1 fruit fly cellular context compared by ENCODE assay signal in genomic region chrX:15733995-15734394, dm6.
TF ChIP-seq lines count a peak whose summit lies in the region.

CG12379 (minus strand) TSS chrX:15733996.
MagR (plus strand) TSS chrX:15734270.

TF ChIP-seq in whole organism, embryonic, 481 proteins besides CTCF, POLR2A, EP300 and RAD21 (continued from another document and continues in another):
- peak; percentile 42 for TF ChIP-seq CG4617 (GFP tag; optimal IDR thresholded peaks at IDR 0.05; lab: Kevin White, UChicago; ENCODE audit: borderline replicate concordance)
- TF ChIP-seq ewg (GFP tag; optimal IDR thresholded peaks at IDR 0.05; lab: Kevin White, UChicago): no peak
- no peak for TF ChIP-seq CG11456 (GFP tag; IDR thresholded peaks at IDR 0.05; lab: Robert Waterston, UW)
- no peak for TF ChIP-seq dmrt99B (tag; optimal IDR thresholded peaks at IDR 0.05; lab: Kevin White, UChicago)
- no peak for TF ChIP-seq Tbp (GFP tag; optimal IDR thresholded peaks at IDR 0.05; lab: Kevin White, UChicago)
- peak; percentile 30 for TF ChIP-seq PHDP (tag; optimal IDR thresholded peaks at IDR 0.05; lab: Kevin White, UChicago)
- no peak for TF ChIP-seq pros (GFP tag; optimal IDR thresholded peaks at IDR 0.05; lab: Kevin White, UChicago)
- peak; percentile 48 for TF ChIP-seq CHES-1-like (GFP tag; optimal IDR thresholded peaks at IDR 0.05; lab: Kevin White, UChicago)
- TF ChIP-seq Blimp-1 (GFP tag; optimal IDR thresholded peaks at IDR 0.05; lab: Kevin White, UChicago): no peak
- peak; percentile 46; the same call in 1 of the 2 replicates for TF ChIP-seq CG32532 (GFP tag; IDR thresholded peaks at IDR 0.05; lab: Robert Waterston, UW)
- TF ChIP-seq CG4328 (GFP tag; optimal IDR thresholded peaks at IDR 0.05; lab: Kevin White, UChicago): no peak
- peak; percentile 98 for TF ChIP-seq Neu2 (GFP tag; optimal IDR thresholded peaks at IDR 0.05; lab: Kevin White, UChicago; ENCODE audit: borderline replicate concordance)
- peak; percentile 28 for TF ChIP-seq Max (GFP tag; optimal IDR thresholded peaks at IDR 0.05; lab: Kevin White, UChicago)
- TF ChIP-seq mirr (GFP tag; optimal IDR thresholded peaks at IDR 0.05; lab: Kevin White, UChicago): peak; percentile 24
- TF ChIP-seq E2f1 (GFP tag; IDR thresholded peaks at IDR 0.05; lab: Robert Waterston, UW): peak; percentile 32; the same call in 1 of the 2 replicates
- TF ChIP-seq CG13894 (tag; optimal IDR thresholded peaks at IDR 0.05; lab: Kevin White, UChicago): no peak
- peak; percentile 61; the same call in 1 of the 2 replicates for TF ChIP-seq Bgb (GFP tag; IDR thresholded peaks at IDR 0.05; lab: Robert Waterston, UW; ENCODE audit: partially characterized antibody)
- no peak for TF ChIP-seq ken (GFP tag; IDR thresholded peaks at IDR 0.05; lab: Robert Waterston, UW)
- TF ChIP-seq MBD-R2 (GFP tag; IDR thresholded peaks at IDR 0.05; lab: Robert Waterston, UW): peak; percentile 48; the same call in 1 of the 2 replicates
- no peak for TF ChIP-seq cas (GFP tag; IDR thresholded peaks at IDR 0.05; lab: Robert Waterston, UW)
- peak; percentile 73 for TF ChIP-seq B-H2 (GFP tag; optimal IDR thresholded peaks at IDR 0.05; lab: Kevin White, UChicago)
- TF ChIP-seq slou (GFP tag; optimal IDR thresholded peaks at IDR 0.05; lab: Kevin White, UChicago): peak; percentile 35
- TF ChIP-seq so (GFP tag; IDR thresholded peaks at IDR 0.05; lab: Robert Waterston, UW): no peak
- peak; percentile 91 for TF ChIP-seq BEAF-32 (GFP tag; optimal IDR thresholded peaks at IDR 0.05; lab: Kevin White, UChicago)
- no peak for TF ChIP-seq bigmax (GFP tag; optimal IDR thresholded peaks at IDR 0.05; lab: Kevin White, UChicago)
- no peak for TF ChIP-seq Awh (GFP tag; IDR thresholded peaks at IDR 0.05; lab: Robert Waterston, UW)
- no peak for TF ChIP-seq CG10654 (GFP tag; optimal IDR thresholded peaks at IDR 0.05; lab: Kevin White, UChicago)
- TF ChIP-seq CG4730 (GFP tag; IDR thresholded peaks at IDR 0.05; lab: Robert Waterston, UW): no peak
- no peak for TF ChIP-seq nau (GFP tag; optimal IDR thresholded peaks at IDR 0.05; lab: Kevin White, UChicago)
- TF ChIP-seq ems (GFP tag; optimal IDR thresholded peaks at IDR 0.05; lab: Kevin White, UChicago): peak; percentile 39
- TF ChIP-seq CG2202 (tag; optimal IDR thresholded peaks at IDR 0.05; lab: Kevin White, UChicago): no peak
- no peak for TF ChIP-seq Stat92E (GFP tag; optimal IDR thresholded peaks at IDR 0.05; lab: Kevin White, UChicago)
- TF ChIP-seq chif (GFP tag; optimal IDR thresholded peaks at IDR 0.05; lab: Kevin White, UChicago): peak; percentile 8 to 29
- no peak for TF ChIP-seq Oli (tag; optimal IDR thresholded peaks at IDR 0.05; lab: Kevin White, UChicago)
- no peak for TF ChIP-seq Hr78 (GFP tag; optimal IDR thresholded peaks at IDR 0.05; lab: Kevin White, UChicago)
- peak; percentile 48 for TF ChIP-seq CG8924 (tag; optimal IDR thresholded peaks at IDR 0.05; lab: Kevin White, UChicago)
- peak; percentile 19 for TF ChIP-seq CG7987 (GFP tag; optimal IDR thresholded peaks at IDR 0.05; lab: Kevin White, UChicago)
- no peak for TF ChIP-seq CG32767 (GFP tag; IDR thresholded peaks at IDR 0.05; lab: Robert Waterston, UW)
- TF ChIP-seq CG12071 (GFP tag; optimal IDR thresholded peaks at IDR 0.05; lab: Kevin White, UChicago): no peak
- TF ChIP-seq CG3995 (GFP tag; optimal IDR thresholded peaks at IDR 0.05; lab: Kevin White, UChicago): peak; percentile 100
- TF ChIP-seq trem (tag; optimal IDR thresholded peaks at IDR 0.05; lab: Kevin White, UChicago): peak; percentile 54
- peak; percentile 31 for TF ChIP-seq az2 (GFP tag; optimal IDR thresholded peaks at IDR 0.05; lab: Kevin White, UChicago)
- TF ChIP-seq mld (GFP tag; IDR thresholded peaks at IDR 0.05; lab: Robert Waterston, UW; ENCODE audit: partially characterized antibody): peak; percentile 51; the same call in 1 of the 3 replicates
- TF ChIP-seq Nf-YC (tag; optimal IDR thresholded peaks at IDR 0.05; lab: Kevin White, UChicago): peak; percentile 72
- TF ChIP-seq CG3281 (GFP tag; optimal IDR thresholded peaks at IDR 0.05; lab: Kevin White, UChicago): no peak
- TF ChIP-seq nom (GFP tag; optimal IDR thresholded peaks at IDR 0.05; lab: Kevin White, UChicago): peak; percentile 28
- TF ChIP-seq CG4854 (GFP tag; optimal IDR thresholded peaks at IDR 0.05; lab: Kevin White, UChicago): no peak
- TF ChIP-seq CG16813 (GFP tag; IDR thresholded peaks at IDR 0.05; lab: Robert Waterston, UW; ENCODE audit: partially characterized antibody): peak; percentile 87
- TF ChIP-seq trh (GFP tag; optimal IDR thresholded peaks at IDR 0.05; lab: Kevin White, UChicago): no peak
- TF ChIP-seq chn (GFP tag; optimal IDR thresholded peaks at IDR 0.05; lab: Kevin White, UChicago): peak; percentile 56
- TF ChIP-seq zen (tag; optimal IDR thresholded peaks at IDR 0.05; lab: Kevin White, UChicago): peak; percentile 50
- TF ChIP-seq gce (GFP tag; IDR thresholded peaks at IDR 0.05; lab: Robert Waterston, UW): no peak
- no peak for TF ChIP-seq her (GFP tag; optimal IDR thresholded peaks at IDR 0.05; lab: Kevin White, UChicago)
- peak; percentile 75 for TF ChIP-seq CG30020 (tag; optimal IDR thresholded peaks at IDR 0.05; lab: Kevin White, UChicago)
- TF ChIP-seq CG7556 (GFP tag; optimal IDR thresholded peaks at IDR 0.05; lab: Kevin White, UChicago): no peak
- peak; percentile 91 for TF ChIP-seq Med (GFP tag; lab: Kevin White, UChicago)
- no peak for TF ChIP-seq tup (GFP tag; optimal IDR thresholded peaks at IDR 0.05; lab: Kevin White, UChicago)
- TF ChIP-seq luna (GFP tag; optimal IDR thresholded peaks at IDR 0.05; lab: Kevin White, UChicago): no peak
- TF ChIP-seq chm (GFP tag; IDR thresholded peaks at IDR 0.05; lab: Robert Waterston, UW): no peak
- no peak for TF ChIP-seq CG2875 (GFP tag; optimal IDR thresholded peaks at IDR 0.05; lab: Kevin White, UChicago)
- TF ChIP-seq emc (GFP tag; optimal IDR thresholded peaks at IDR 0.05; lab: Kevin White, UChicago): peak; percentile 9
- no peak for TF ChIP-seq wdn (GFP tag; IDR thresholded peaks at IDR 0.05; lab: Robert Waterston, UW)
- TF ChIP-seq CG13287 (GFP tag; IDR thresholded peaks at IDR 0.05; lab: Robert Waterston, UW; ENCODE audit: partially characterized antibody): peak; percentile 78
- peak; percentile 9 for TF ChIP-seq CG12744 (GFP tag; optimal IDR thresholded peaks at IDR 0.05; lab: Kevin White, UChicago)
- peak; percentile 62 for TF ChIP-seq ind (GFP tag; optimal IDR thresholded peaks at IDR 0.05; lab: Kevin White, UChicago)
- TF ChIP-seq Hr51 (GFP tag; optimal IDR thresholded peaks at IDR 0.05; lab: Kevin White, UChicago): peak in 1 of 2 experiments; percentile 57
- peak; percentile 79 for TF ChIP-seq CG2120 (GFP tag; optimal IDR thresholded peaks at IDR 0.05; lab: Kevin White, UChicago)
- TF ChIP-seq unc-4 (GFP tag; IDR thresholded peaks at IDR 0.05; lab: Robert Waterston, UW; ENCODE audit: partially characterized antibody): peak; percentile 78
- TF ChIP-seq CG9727 (GFP tag; optimal IDR thresholded peaks at IDR 0.05; lab: Kevin White, UChicago): peak; percentile 64
- TF ChIP-seq crc (GFP tag; optimal IDR thresholded peaks at IDR 0.05; lab: Kevin White, UChicago): peak; percentile 35
- no peak for TF ChIP-seq cwo (GFP tag; optimal IDR thresholded peaks at IDR 0.05; lab: Kevin White, UChicago)
- peak; percentile 30; the same call in 1 of the 2 replicates for TF ChIP-seq Taf1 (GFP tag; IDR thresholded peaks at IDR 0.05; lab: Robert Waterston, UW)
- no peak for TF ChIP-seq CG9797 (GFP tag; optimal IDR thresholded peaks at IDR 0.05; lab: Kevin White, UChicago)
- no peak for TF ChIP-seq ac (GFP tag; optimal IDR thresholded peaks at IDR 0.05; lab: Kevin White, UChicago)
- TF ChIP-seq lmd (GFP tag; IDR thresholded peaks at IDR 0.05; lab: Robert Waterston, UW): peak; percentile 62
- TF ChIP-seq HHEX (GFP tag; optimal IDR thresholded peaks at IDR 0.05; lab: Kevin White, UChicago): no peak
- TF ChIP-seq Myb (GFP tag; optimal IDR thresholded peaks at IDR 0.05; lab: Kevin White, UChicago): peak; percentile 75
- no peak for TF ChIP-seq wor (GFP tag; IDR thresholded peaks at IDR 0.05; lab: Robert Waterston, UW)
- no peak for TF ChIP-seq ci (GFP tag; IDR thresholded peaks at IDR 0.05; lab: Robert Waterston, UW)
- peak; percentile 85 for TF ChIP-seq Sry-δ (GFP tag; optimal IDR thresholded peaks at IDR 0.05; lab: Kevin White, UChicago)
- TF ChIP-seq Dref (GFP tag; IDR thresholded peaks at IDR 0.05; lab: Robert Waterston, UW): peak; percentile 69
- no peak for TF ChIP-seq sens-2 (GFP tag; IDR thresholded peaks at IDR 0.05; lab: Robert Waterston, UW)
- TF ChIP-seq cad (GFP tag; optimal IDR thresholded peaks at IDR 0.05; lab: Kevin White, UChicago): no peak
- TF ChIP-seq CG33557 (GFP tag; optimal IDR thresholded peaks at IDR 0.05; lab: Kevin White, UChicago): peak; percentile 64
- peak; percentile 37; the same call in 1 of the 3 replicates for TF ChIP-seq zen2 (GFP tag; IDR thresholded peaks at IDR 0.05; lab: Robert Waterston, UW; ENCODE audit: partially characterized antibody)
- peak; percentile 22 for TF ChIP-seq Usf (GFP tag; optimal IDR thresholded peaks at IDR 0.05; lab: Kevin White, UChicago)
- TF ChIP-seq Hr39 (optimal IDR thresholded peaks at IDR 0.05; lab: Kevin White, UChicago): no peak
- no peak for TF ChIP-seq usp (GFP tag; optimal IDR thresholded peaks at IDR 0.05; lab: Kevin White, UChicago)
- no peak for TF ChIP-seq CG8089 (GFP tag; optimal IDR thresholded peaks at IDR 0.05; lab: Kevin White, UChicago)
- peak; percentile 6 for TF ChIP-seq kah (GFP tag; optimal IDR thresholded peaks at IDR 0.05; lab: Kevin White, UChicago)
- TF ChIP-seq pb (GFP tag; optimal IDR thresholded peaks at IDR 0.05; lab: Kevin White, UChicago): no peak
- no peak for TF ChIP-seq CG3838 (GFP tag; optimal IDR thresholded peaks at IDR 0.05; lab: Kevin White, UChicago)
- no peak for TF ChIP-seq tna (GFP tag; IDR thresholded peaks at IDR 0.05; lab: Robert Waterston, UW; ENCODE audit: partially characterized antibody)
- no peak for TF ChIP-seq Hand (GFP tag; optimal IDR thresholded peaks at IDR 0.05; lab: Kevin White, UChicago)
- TF ChIP-seq CG1024 (GFP tag; IDR thresholded peaks at IDR 0.05; lab: Robert Waterston, UW): no peak
- TF ChIP-seq dpn (GFP tag; optimal IDR thresholded peaks at IDR 0.05; lab: Kevin White, UChicago): peak; percentile 53 to 71
- TF ChIP-seq ato (GFP tag; IDR thresholded peaks at IDR 0.05; lab: Robert Waterston, UW; ENCODE audit: partially characterized antibody): 0 out of 2 replicates have a peak, but pooled peaks have one; percentile 31
- TF ChIP-seq Dbx (GFP tag; IDR thresholded peaks at IDR 0.05; lab: Robert Waterston, UW): peak; percentile 61
- TF ChIP-seq CG30431 (GFP tag; optimal IDR thresholded peaks at IDR 0.05; lab: Kevin White, UChicago): no peak
- TF ChIP-seq CG9437 (GFP tag; optimal IDR thresholded peaks at IDR 0.05; lab: Kevin White, UChicago): peak; percentile 16
- no peak for TF ChIP-seq gcm (GFP tag; optimal IDR thresholded peaks at IDR 0.05; lab: Kevin White, UChicago)
- TF ChIP-seq CG12659 (GFP tag; optimal IDR thresholded peaks at IDR 0.05; lab: Kevin White, UChicago): peak; percentile 71
- TF ChIP-seq CG7745 (tag; optimal IDR thresholded peaks at IDR 0.05; lab: Kevin White, UChicago): no peak
- TF ChIP-seq bbx (GFP tag; IDR thresholded peaks at IDR 0.05; lab: Robert Waterston, UW; ENCODE audit: partially characterized antibody): peak; percentile 60
- TF ChIP-seq CkIIα-i1 (GFP tag; IDR thresholded peaks at IDR 0.05; lab: Robert Waterston, UW): no peak
- peak; percentile 62 for TF ChIP-seq slbo (GFP tag; IDR thresholded peaks at IDR 0.05; lab: Robert Waterston, UW)
- peak; percentile 17 for TF ChIP-seq D19A (tag; optimal IDR thresholded peaks at IDR 0.05; lab: Kevin White, UChicago)
- TF ChIP-seq fd64A (GFP tag; optimal IDR thresholded peaks at IDR 0.05; lab: Kevin White, UChicago): no peak
- TF ChIP-seq Hmr (GFP tag; optimal IDR thresholded peaks at IDR 0.05; lab: Kevin White, UChicago): no peak
- TF ChIP-seq Ravus (GFP tag; IDR thresholded peaks at IDR 0.05; lab: Robert Waterston, UW): no peak
- TF ChIP-seq CG18476 (GFP tag; optimal IDR thresholded peaks at IDR 0.05; lab: Kevin White, UChicago): no peak
- TF ChIP-seq CG1603 (tag; optimal IDR thresholded peaks at IDR 0.05; lab: Kevin White, UChicago): peak; percentile 57
- TF ChIP-seq pfk (GFP tag; optimal IDR thresholded peaks at IDR 0.05; lab: Kevin White, UChicago): no peak
- TF ChIP-seq CG1647 (GFP tag; optimal IDR thresholded peaks at IDR 0.05; lab: Kevin White, UChicago): peak; percentile 45
- no peak for TF ChIP-seq p53 (GFP tag; optimal IDR thresholded peaks at IDR 0.05; lab: Kevin White, UChicago)
- peak; percentile 53 for TF ChIP-seq Meics (GFP tag; optimal IDR thresholded peaks at IDR 0.05; lab: Kevin White, UChicago)
- no peak for TF ChIP-seq CG31365 (tag; optimal IDR thresholded peaks at IDR 0.05; lab: Kevin White, UChicago)
- TF ChIP-seq lov (optimal IDR thresholded peaks at IDR 0.05; lab: Kevin White, UChicago): no peak
- TF ChIP-seq lov (GFP tag; IDR thresholded peaks at IDR 0.05; lab: Robert Waterston, UW): no peak
- TF ChIP-seq Rfx (GFP tag; IDR thresholded peaks at IDR 0.05; lab: Robert Waterston, UW): peak; percentile 72
- no peak for TF ChIP-seq caup (GFP tag; optimal IDR thresholded peaks at IDR 0.05; lab: Kevin White, UChicago; ENCODE audit: severe bottlenecking)
- peak; percentile 40; the same call in 1 of the 2 replicates for TF ChIP-seq CG7372 (GFP tag; IDR thresholded peaks at IDR 0.05; lab: Robert Waterston, UW)
- no peak for TF ChIP-seq Dek (tag; optimal IDR thresholded peaks at IDR 0.05; lab: Kevin White, UChicago)
- peak; percentile 78 for TF ChIP-seq Doc3 (GFP tag; IDR thresholded peaks at IDR 0.05; lab: Robert Waterston, UW; ENCODE audit: partially characterized antibody)
- no peak for TF ChIP-seq CG2889 (GFP tag; IDR thresholded peaks at IDR 0.05; lab: Robert Waterston, UW)
- peak; percentile 59 for TF ChIP-seq bab2 (GFP tag; optimal IDR thresholded peaks at IDR 0.05; lab: Kevin White, UChicago)
- no peak for TF ChIP-seq fd3F (GFP tag; optimal IDR thresholded peaks at IDR 0.05; lab: Kevin White, UChicago)
- TF ChIP-seq Fer2 (tag; optimal IDR thresholded peaks at IDR 0.05; lab: Kevin White, UChicago): peak; percentile 57
- peak; percentile 52 for TF ChIP-seq jumu (GFP tag; optimal IDR thresholded peaks at IDR 0.05; lab: Kevin White, UChicago)
- TF ChIP-seq CG9876 (GFP tag; optimal IDR thresholded peaks at IDR 0.05; lab: Kevin White, UChicago): peak; percentile 47
- TF ChIP-seq kay (GFP tag; optimal IDR thresholded peaks at IDR 0.05; lab: Kevin White, UChicago): no peak
- TF ChIP-seq Lim3 (GFP tag; IDR thresholded peaks at IDR 0.05; lab: Robert Waterston, UW): no peak
- TF ChIP-seq Hey (tag; optimal IDR thresholded peaks at IDR 0.05; lab: Kevin White, UChicago): no peak
